Fruit fly (Drosophila melanogaster) whole organism: Measurements from ENCODE around the gene eIF4EHP.

Source experiments
- EcR ChIP-seq, 2 experiments: fragments of >200 bp; optimal IDR thresholded peaks; 2 replicates each; lab custom pipeline; 2017; ENCODE audit warnings: missing biosample characterization in 2 of 2, missing genetic modification characterization in 2 of 2, missing genetic modification reagents in 2 of 2
- psq ChIP-seq: fragments of >200 bp; optimal IDR thresholded peaks from 2 replicates; lab custom pipeline; 2017

DNA sequence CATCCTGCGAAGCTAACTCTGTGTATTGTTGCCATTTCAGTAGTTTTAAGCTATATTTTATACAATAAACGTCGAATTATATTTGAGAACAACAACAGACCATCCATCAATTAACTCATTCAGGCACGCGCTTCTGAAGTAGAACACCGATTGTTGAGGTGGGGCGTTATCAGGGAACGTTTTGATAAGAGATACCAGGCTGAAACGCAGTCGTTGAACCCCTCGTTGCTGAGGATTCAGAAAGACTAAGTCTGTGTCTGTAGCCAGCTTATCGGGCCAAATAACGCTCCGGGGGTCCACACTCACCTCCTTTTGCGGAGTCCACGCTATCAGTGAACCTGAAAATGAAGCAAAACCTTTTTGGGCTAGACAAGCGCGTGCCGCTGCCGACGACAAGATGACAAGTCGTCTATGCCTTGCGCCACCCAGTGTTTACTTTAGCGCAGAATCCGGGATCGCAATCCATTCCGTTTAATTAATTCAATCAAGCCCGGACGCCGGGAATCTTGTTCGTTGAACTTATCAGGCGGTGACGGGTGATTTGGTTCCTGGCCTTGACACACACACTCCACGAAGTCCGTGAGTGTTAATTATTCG, 55.2 kb downstream of the eIF4EHP start:
- TF ChIP-seq EcR (GFP tag; optimal IDR thresholded peaks at IDR 0.05; lab: Kevin White, UChicago) (no peak), psq (no peak)
